Fruit fly (Drosophila melanogaster) whole organism, prepupa: Measurements from ENCODE around the gene CG15646.

Experiments used
- Blimp-1 ChIP-seq: fragments of 200-800 bp; sonication (Bioruptor generic); optimal IDR thresholded peaks from 3 replicates; lab custom pipeline; 2017; ENCODE audit warnings: missing biosample characterization, missing genetic modification characterization, mild to moderate bottlenecking, moderate library complexity, missing genetic modification reagents
- CG10631 ChIP-seq: fragments of 200-800 bp; sonication (Bioruptor generic); optimal IDR thresholded peaks from 2 replicates; lab custom pipeline; 2016; ENCODE audit warnings: missing biosample characterization, missing genetic modification characterization
- CG10669 ChIP-seq: fragments of 200-800 bp; sonication (Bioruptor generic); optimal IDR thresholded peaks from 3 replicates; lab custom pipeline; 2018; ENCODE audit warnings: missing biosample characterization, mild to moderate bottlenecking, missing genetic modification characterization, moderate library complexity
- CG11294 ChIP-seq: fragments of 200-800 bp; sonication (Bioruptor generic); IDR thresholded peaks from 2 replicates; pipeline ENCODE4 v1.3.6; 2022; ENCODE audit warnings: missing biosample characterization, missing genetic modification characterization
- CG11762 ChIP-seq: fragments of 200-800 bp; sonication (Bioruptor generic); optimal IDR thresholded peaks from 3 replicates; lab custom pipeline; 2016; ENCODE audit warnings: missing biosample characterization, missing genetic modification characterization; ENCODE audit not compliant: insufficient read depth
- CG11902 ChIP-seq: fragments of 200-800 bp; sonication (Bioruptor generic); optimal IDR thresholded peaks from 3 replicates; lab custom pipeline; 2016; ENCODE audit warnings: missing biosample characterization, missing genetic modification characterization
- CG15336 ChIP-seq: fragments of 200-800 bp; sonication (Bioruptor generic); IDR thresholded peaks from 2 replicates; pipeline ENCODE4 v1.3.6; 2022; ENCODE audit warnings: missing biosample characterization, missing genetic modification characterization
- CG16779 ChIP-seq: fragments of 200-800 bp; sonication (Bioruptor generic); optimal IDR thresholded peaks from 3 replicates; lab custom pipeline; 2017; ENCODE audit warnings: missing biosample characterization, mild to moderate bottlenecking, missing genetic modification characterization
- CG34406 ChIP-seq: fragments of 200-800 bp; sonication (Bioruptor generic); optimal IDR thresholded peaks from 3 replicates; lab custom pipeline; 2016; ENCODE audit warnings: missing biosample characterization, missing genetic modification characterization
- CG3919 ChIP-seq: fragments of 200-800 bp; sonication (Bioruptor generic); optimal IDR thresholded peaks from 3 replicates; lab custom pipeline; 2016; ENCODE audit warnings: missing biosample characterization, missing genetic modification characterization
- CG6163 ChIP-seq: fragments of 200-800 bp; sonication (Bioruptor generic); IDR thresholded peaks from 3 replicates; pipeline ENCODE4 v1.3.6; 2022; ENCODE audit warnings: missing biosample characterization, missing genetic modification characterization
- CG6276 ChIP-seq: fragments of 200-800 bp; sonication (Bioruptor generic); optimal IDR thresholded peaks from 2 replicates; lab custom pipeline; 2017; ENCODE audit warnings: missing biosample characterization, mild to moderate bottlenecking, missing genetic modification characterization
- CG6792 ChIP-seq: fragments of 200-800 bp; sonication (Bioruptor generic); optimal IDR thresholded peaks from 3 replicates; lab custom pipeline; 2016; ENCODE audit warnings: missing biosample characterization, missing genetic modification characterization
- CG6808 ChIP-seq: fragments of 200-800 bp; sonication (Bioruptor generic); optimal IDR thresholded peaks from 3 replicates; lab custom pipeline; 2017; ENCODE audit warnings: missing biosample characterization, missing genetic modification characterization, mild to moderate bottlenecking, moderate library complexity, missing genetic modification reagents
- CG7368 ChIP-seq: fragments of 200-800 bp; sonication (Bioruptor generic); optimal IDR thresholded peaks from 3 replicates; lab custom pipeline; 2016; ENCODE audit warnings: missing biosample characterization, missing genetic modification characterization
- CG8119 ChIP-seq: fragments of 200-800 bp; sonication (Bioruptor generic); IDR thresholded peaks from 3 replicates; pipeline ENCODE4 v1.3.6; 2022; ENCODE audit warnings: missing biosample characterization, missing genetic modification characterization
- CG8632 ChIP-seq: fragments of 200-800 bp; sonication (Bioruptor generic); optimal IDR thresholded peaks from 3 replicates; lab custom pipeline; 2016; ENCODE audit warnings: missing biosample characterization, missing genetic modification characterization
- CG9139 ChIP-seq: fragments of 200-800 bp; sonication (Bioruptor generic); optimal IDR thresholded peaks from 3 replicates; lab custom pipeline; 2017; ENCODE audit warnings: missing biosample characterization, mild to moderate bottlenecking, missing genetic modification characterization
- Eip78C ChIP-seq: fragments of 200-800 bp; sonication (Bioruptor generic); peaks from one replicate; lab custom pipeline; 2016; ENCODE audit warnings: missing biosample characterization, missing genetic modification characterization
- Ets21C ChIP-seq: fragments of 200-800 bp; sonication (Bioruptor generic); optimal IDR thresholded peaks from 3 replicates; lab custom pipeline; 2016; ENCODE audit warnings: missing biosample characterization, missing genetic modification characterization
- Gug ChIP-seq: fragments of 200-800 bp; sonication (Bioruptor generic); IDR thresholded peaks from 2 replicates; pipeline ENCODE4 v1.3.6; 2022; ENCODE audit warnings: missing biosample characterization, missing genetic modification characterization
- Hr38 ChIP-seq: sonication (Bioruptor generic); optimal IDR thresholded peaks from 2 replicates; lab custom pipeline; 2016; ENCODE audit warnings: missing biosample characterization, missing genetic modification characterization
- Hr39 ChIP-seq: fragments of 200-800 bp; sonication (Bioruptor generic); optimal IDR thresholded peaks from 2 replicates; lab custom pipeline; 2016; ENCODE audit warnings: missing biosample characterization, missing genetic modification characterization
- Hr4 ChIP-seq: fragments of 200-800 bp; sonication (Bioruptor generic); optimal IDR thresholded peaks from 3 replicates; lab custom pipeline; 2016; ENCODE audit warnings: missing biosample characterization, missing genetic modification characterization
- Lpt ChIP-seq: fragments of 200-800 bp; sonication (Bioruptor generic); optimal IDR thresholded peaks from 3 replicates; lab custom pipeline; 2016; ENCODE audit warnings: missing biosample characterization, missing genetic modification characterization
- Met ChIP-seq: fragments of 200-800 bp; sonication (Bioruptor generic); optimal IDR thresholded peaks from 3 replicates; lab custom pipeline; 2016; ENCODE audit warnings: missing biosample characterization, missing genetic modification characterization
- OdsH ChIP-seq: fragments of 200-800 bp; sonication (Bioruptor generic); optimal IDR thresholded peaks from 3 replicates; lab custom pipeline; 2016; ENCODE audit warnings: missing biosample characterization, missing genetic modification characterization
- Smox ChIP-seq: fragments of 200-800 bp; sonication (Bioruptor generic); optimal IDR thresholded peaks from 3 replicates; lab custom pipeline; 2016; ENCODE audit warnings: missing biosample characterization, missing genetic modification characterization
- Sox102F ChIP-seq: fragments of 200-800 bp; sonication (Bioruptor generic); optimal IDR thresholded peaks from 2 replicates; lab custom pipeline; 2016; ENCODE audit warnings: missing biosample characterization, mild to moderate bottlenecking, missing genetic modification characterization
- Sox14 ChIP-seq: fragments of 200-800 bp; sonication (Bioruptor generic); optimal IDR thresholded peaks from 3 replicates; lab custom pipeline; 2016; ENCODE audit warnings: missing biosample characterization, missing genetic modification characterization
- acj6 ChIP-seq: fragments of 200-800 bp; sonication (Bioruptor generic); optimal IDR thresholded peaks from 3 replicates; lab custom pipeline; 2016; ENCODE audit warnings: missing biosample characterization, missing genetic modification characterization
- cyc ChIP-seq: fragments of 200-800 bp; sonication (Bioruptor generic); optimal IDR thresholded peaks from 3 replicates; lab custom pipeline; 2016; ENCODE audit warnings: missing biosample characterization, missing genetic modification characterization
- esn ChIP-seq: fragments of 200-800 bp; sonication (Bioruptor generic); optimal IDR thresholded peaks from 2 replicates; lab custom pipeline; 2016; ENCODE audit warnings: missing biosample characterization, mild to moderate bottlenecking, missing genetic modification characterization, moderate library complexity
- fd85E ChIP-seq: fragments of 200-800 bp; sonication (Bioruptor generic); optimal IDR thresholded peaks from 3 replicates; lab custom pipeline; 2016; ENCODE audit warnings: missing biosample characterization, missing genetic modification characterization
- fkh ChIP-seq: fragments of 200-800 bp; sonication (Bioruptor generic); optimal IDR thresholded peaks from 3 replicates; lab custom pipeline; 2017; ENCODE audit warnings: missing biosample characterization, mild to moderate bottlenecking, missing genetic modification characterization, moderate library complexity
- lz ChIP-seq: fragments of 200-800 bp; sonication (Bioruptor generic); optimal IDR thresholded peaks from 3 replicates; lab custom pipeline; 2016; ENCODE audit warnings: missing biosample characterization, missing genetic modification characterization
- net ChIP-seq: fragments of 200-800 bp; sonication (Bioruptor generic); optimal IDR thresholded peaks from 3 replicates; lab custom pipeline; 2016; ENCODE audit warnings: missing biosample characterization, missing genetic modification characterization
- pdm3 ChIP-seq: fragments of 200-800 bp; sonication (Bioruptor generic); optimal IDR thresholded peaks from 3 replicates; lab custom pipeline; 2016; ENCODE audit warnings: missing biosample characterization, missing genetic modification characterization
- salr ChIP-seq, 2 experiments: fragments of 200-800 bp; sonication (Bioruptor generic); optimal IDR thresholded peaks; 3 replicates each; lab custom pipeline; 2016 to 2018; ENCODE audit warnings: missing biosample characterization in 2 of 2, missing genetic modification characterization in 2 of 2, mild to moderate bottlenecking in 1 of 2
- spab ChIP-seq: fragments of 200-800 bp; sonication (Bioruptor generic); optimal IDR thresholded peaks from 2 replicates; lab custom pipeline; 2017; ENCODE audit warnings: missing biosample characterization, mild to moderate bottlenecking, missing genetic modification characterization, missing genetic modification reagents
- ss ChIP-seq, 2 experiments: fragments of 200-800 bp; sonication (Bioruptor generic); optimal IDR thresholded peaks; 2 replicates in 1 of 2; 3 replicates in 1 of 2; lab custom pipeline; 2017 to 2018; ENCODE audit warnings: mild to moderate bottlenecking in 2 of 2, missing biosample characterization in 2 of 2, missing genetic modification characterization in 2 of 2, moderate library complexity in 1 of 2
- topi ChIP-seq: fragments of 200-800 bp; sonication (Bioruptor generic); optimal IDR thresholded peaks from 3 replicates; lab custom pipeline; 2016; ENCODE audit warnings: missing biosample characterization, missing genetic modification characterization
- vri ChIP-seq: fragments of 200-800 bp; sonication (Bioruptor generic); optimal IDR thresholded peaks from 3 replicates; lab custom pipeline; 2016; ENCODE audit warnings: missing biosample characterization, mild to moderate bottlenecking, missing genetic modification characterization

The CG15646 gene

dm6 chrX:15642056-15642455, 28.8 kb downstream of the CG15646 start (continued):
- TF ChIP-seq CG3919 (GFP tag; lab: Kevin White, UChicago) (peak; percentile 58), Lpt (no peak), CG11902 (GFP tag; lab: Kevin White, UChicago) (peak; percentile 40), CG11294 (GFP tag; lab: Robert Waterston, UW) (no peak), CG8119 (GFP tag; lab: Robert Waterston, UW) (peak; percentile 47; the same call in 1 of the 3 replicates), Gug (GFP tag; lab: Robert Waterston, UW) (no peak), acj6 (GFP tag; lab: Kevin White, UChicago) (peak; percentile 60), Sox102F (GFP tag; lab: Kevin White, UChicago) (peak; percentile 62), net (GFP tag; lab: Kevin White, UChicago) (peak; percentile 48), CG6808 (GFP tag; lab: Kevin White, UChicago) (peak; percentile 74), vri (peak; percentile 40), CG8632 (GFP tag; lab: Kevin White, UChicago) (peak; percentile 57), esn (GFP tag; lab: Kevin White, UChicago) (peak; percentile 77), CG6276 (GFP tag; lab: Kevin White, UChicago) (no peak), CG15336 (GFP tag; lab: Robert Waterston, UW) (peak; percentile 46), Hr39 (GFP tag; lab: Kevin White, UChicago) (peak; percentile 46), salr (GFP tag; optimal IDR thresholded peaks at IDR 0.05; lab: Kevin White, UChicago) (peak in 1 of 2 experiments; percentile 62), CG10631 (peak; percentile 69), CG11762 (GFP tag; lab: Kevin White, UChicago) (peak; percentile 48), CG16779 (tag; lab: Kevin White, UChicago) (peak; percentile 40), Hr38 (GFP tag; lab: Kevin White, UChicago) (no peak), CG34406 (GFP tag; lab: Kevin White, UChicago) (peak; percentile 73), CG10669 (GFP tag; lab: Kevin White, UChicago) (peak; percentile 67), Eip78C (GFP tag; lab: Kevin White, UChicago) (peak; percentile 94), fd85E (GFP tag; lab: Kevin White, UChicago) (no peak), topi (peak; percentile 78), Sox14 (GFP tag; lab: Kevin White, UChicago) (peak; percentile 43), ss (GFP tag; optimal IDR thresholded peaks at IDR 0.05; lab: Kevin White, UChicago) (peak; percentile 72 to 88), Blimp-1 (GFP tag; lab: Kevin White, UChicago) (peak; percentile 15), Smox (GFP tag; lab: Kevin White, UChicago) (peak; percentile 74), CG6163 (GFP tag; lab: Robert Waterston, UW) (peak; percentile 46; the same call in 1 of the 3 replicates), spab (GFP tag; lab: Kevin White, UChicago) (peak; percentile 68), Hr4 (GFP tag; lab: Kevin White, UChicago) (peak; percentile 38), CG7368 (GFP tag; lab: Kevin White, UChicago) (peak; percentile 52), CG9139 (GFP tag; lab: Kevin White, UChicago) (peak; percentile 41), pdm3 (GFP tag; lab: Kevin White, UChicago) (peak; percentile 64), lz (GFP tag; lab: Kevin White, UChicago) (peak; percentile 62), Ets21C (no peak), OdsH (GFP tag; lab: Kevin White, UChicago) (peak; percentile 62), CG6792 (GFP tag; lab: Kevin White, UChicago) (peak; percentile 59)

- TF ChIP-seq Met (GFP tag; lab: Kevin White, UChicago), result no peak
- TF ChIP-seq fkh, result peak; percentile 54
- TF ChIP-seq cyc (GFP tag; lab: Kevin White, UChicago), result no peak
- TF ChIP-seq Eip78C (GFP tag; lab: Kevin White, UChicago), result peak; percentile 2
These were observed 30.9 kb downstream of the CG15646 start for dm6 chrX:15639929-15640328.
